Fruit fly (Drosophila melanogaster) whole organism, prepupa: ENCODE measurements around the gene zpg.

Experiments used
- CG10669 ChIP-seq: fragments of 200-800 bp; sonication (Bioruptor generic); optimal IDR thresholded peaks from 3 replicates; lab custom pipeline; 2018; ENCODE audit warnings: missing biosample characterization, mild to moderate bottlenecking, missing genetic modification characterization, moderate library complexity
- CG11294 ChIP-seq: fragments of 200-800 bp; sonication (Bioruptor generic); IDR thresholded peaks from 2 replicates; pipeline ENCODE4 v1.3.6; 2022; ENCODE audit warnings: missing biosample characterization, missing genetic modification characterization
- CG11762 ChIP-seq: fragments of 200-800 bp; sonication (Bioruptor generic); optimal IDR thresholded peaks from 3 replicates; lab custom pipeline; 2016; ENCODE audit warnings: missing biosample characterization, missing genetic modification characterization; ENCODE audit not compliant: insufficient read depth
- CG11902 ChIP-seq: fragments of 200-800 bp; sonication (Bioruptor generic); optimal IDR thresholded peaks from 3 replicates; lab custom pipeline; 2016; ENCODE audit warnings: missing biosample characterization, missing genetic modification characterization
- CG15336 ChIP-seq: fragments of 200-800 bp; sonication (Bioruptor generic); IDR thresholded peaks from 2 replicates; pipeline ENCODE4 v1.3.6; 2022; ENCODE audit warnings: missing biosample characterization, missing genetic modification characterization
- CG1621 ChIP-seq: fragments of 200-800 bp; sonication (Bioruptor generic); optimal IDR thresholded peaks from 3 replicates; lab custom pipeline; 2018; ENCODE audit warnings: missing biosample characterization, mild to moderate bottlenecking, missing genetic modification characterization
- CG16779 ChIP-seq: fragments of 200-800 bp; sonication (Bioruptor generic); optimal IDR thresholded peaks from 3 replicates; lab custom pipeline; 2017; ENCODE audit warnings: missing biosample characterization, mild to moderate bottlenecking, missing genetic modification characterization
- CG3032 ChIP-seq: fragments of 200-800 bp; optimal IDR thresholded peaks from 2 replicates; lab custom pipeline; 2019; ENCODE audit warnings: missing biosample characterization, mild to moderate bottlenecking, missing genetic modification characterization, moderate library complexity
- CG32006 ChIP-seq: fragments of 200-800 bp; sonication (Bioruptor generic); optimal IDR thresholded peaks from 3 replicates; lab custom pipeline; 2017; ENCODE audit warnings: missing biosample characterization, mild to moderate bottlenecking, missing genetic modification characterization
- CG34406 ChIP-seq: fragments of 200-800 bp; sonication (Bioruptor generic); optimal IDR thresholded peaks from 3 replicates; lab custom pipeline; 2016; ENCODE audit warnings: missing biosample characterization, missing genetic modification characterization
- CG3919 ChIP-seq: fragments of 200-800 bp; sonication (Bioruptor generic); optimal IDR thresholded peaks from 3 replicates; lab custom pipeline; 2016; ENCODE audit warnings: missing biosample characterization, missing genetic modification characterization
- CG4318 ChIP-seq: fragments of 200-800 bp; sonication (Bioruptor generic); optimal IDR thresholded peaks from 3 replicates; lab custom pipeline; 2017; ENCODE audit warnings: missing biosample characterization, mild to moderate bottlenecking, missing genetic modification characterization
- CG6792 ChIP-seq: fragments of 200-800 bp; sonication (Bioruptor generic); optimal IDR thresholded peaks from 3 replicates; lab custom pipeline; 2016; ENCODE audit warnings: missing biosample characterization, missing genetic modification characterization
- CG6808 ChIP-seq: fragments of 200-800 bp; sonication (Bioruptor generic); optimal IDR thresholded peaks from 3 replicates; lab custom pipeline; 2017; ENCODE audit warnings: missing biosample characterization, missing genetic modification characterization, mild to moderate bottlenecking, moderate library complexity, missing genetic modification reagents
- CG8319 ChIP-seq: fragments of 200-800 bp; sonication (Bioruptor generic); optimal IDR thresholded peaks from 3 replicates; lab custom pipeline; 2016; ENCODE audit warnings: missing biosample characterization, missing genetic modification characterization
- Eip78C ChIP-seq: fragments of 200-800 bp; sonication (Bioruptor generic); peaks from one replicate; lab custom pipeline; 2016; ENCODE audit warnings: missing biosample characterization, missing genetic modification characterization
- Eip93F ChIP-seq: fragments of 200-800 bp; sonication (Bioruptor generic); optimal IDR thresholded peaks from 2 replicates; lab custom pipeline; 2016; ENCODE audit warnings: missing biosample characterization, mild to moderate bottlenecking, missing genetic modification characterization
- Ets21C ChIP-seq: fragments of 200-800 bp; sonication (Bioruptor generic); optimal IDR thresholded peaks from 3 replicates; lab custom pipeline; 2016; ENCODE audit warnings: missing biosample characterization, missing genetic modification characterization
- Hr39 ChIP-seq: fragments of 200-800 bp; sonication (Bioruptor generic); optimal IDR thresholded peaks from 2 replicates; lab custom pipeline; 2016; ENCODE audit warnings: missing biosample characterization, missing genetic modification characterization
- Hr4 ChIP-seq: fragments of 200-800 bp; sonication (Bioruptor generic); optimal IDR thresholded peaks from 3 replicates; lab custom pipeline; 2016; ENCODE audit warnings: missing biosample characterization, missing genetic modification characterization
- Met ChIP-seq: fragments of 200-800 bp; sonication (Bioruptor generic); optimal IDR thresholded peaks from 3 replicates; lab custom pipeline; 2016; ENCODE audit warnings: missing biosample characterization, missing genetic modification characterization
- Sox14 ChIP-seq: fragments of 200-800 bp; sonication (Bioruptor generic); optimal IDR thresholded peaks from 3 replicates; lab custom pipeline; 2016; ENCODE audit warnings: missing biosample characterization, missing genetic modification characterization
- achi ChIP-seq: fragments of 200-800 bp; sonication (Bioruptor generic); optimal IDR thresholded peaks from 3 replicates; lab custom pipeline; 2016; ENCODE audit warnings: missing biosample characterization, missing genetic modification characterization
- acj6 ChIP-seq: fragments of 200-800 bp; sonication (Bioruptor generic); optimal IDR thresholded peaks from 3 replicates; lab custom pipeline; 2016; ENCODE audit warnings: missing biosample characterization, missing genetic modification characterization
- dac ChIP-seq: fragments of 200-800 bp; sonication (Bioruptor generic); optimal IDR thresholded peaks from 2 replicates; lab custom pipeline; 2017; ENCODE audit warnings: missing biosample characterization, mild to moderate bottlenecking, missing genetic modification characterization
- dsx ChIP-seq: fragments of 200-800 bp; optimal IDR thresholded peaks from 3 replicates; lab custom pipeline; 2019; ENCODE audit warnings: missing biosample characterization, mild to moderate bottlenecking, missing genetic modification characterization, moderate library complexity; ENCODE audit not compliant: poor library complexity, severe bottlenecking
- eg ChIP-seq: fragments of 200-800 bp; sonication (Bioruptor generic); IDR thresholded peaks from 3 replicates; pipeline ENCODE4 v1.3.6; 2022; ENCODE audit warnings: missing biosample characterization, missing genetic modification characterization
- fd59A ChIP-seq: fragments of 200-800 bp; sonication (Bioruptor generic); optimal IDR thresholded peaks from 2 replicates; lab custom pipeline; 2017; ENCODE audit warnings: missing biosample characterization, mild to moderate bottlenecking, missing genetic modification characterization, missing genetic modification reagents
- fkh ChIP-seq: fragments of 200-800 bp; sonication (Bioruptor generic); optimal IDR thresholded peaks from 3 replicates; lab custom pipeline; 2017; ENCODE audit warnings: missing biosample characterization, mild to moderate bottlenecking, missing genetic modification characterization, moderate library complexity
- net ChIP-seq: fragments of 200-800 bp; sonication (Bioruptor generic); optimal IDR thresholded peaks from 3 replicates; lab custom pipeline; 2016; ENCODE audit warnings: missing biosample characterization, missing genetic modification characterization
- pdm3 ChIP-seq: fragments of 200-800 bp; sonication (Bioruptor generic); optimal IDR thresholded peaks from 3 replicates; lab custom pipeline; 2016; ENCODE audit warnings: missing biosample characterization, missing genetic modification characterization
- svp ChIP-seq: fragments of 200-800 bp; sonication (Bioruptor generic); peaks from one replicate; lab custom pipeline; 2016; ENCODE audit warnings: missing biosample characterization, missing genetic modification characterization

The zpg gene

DNA sequence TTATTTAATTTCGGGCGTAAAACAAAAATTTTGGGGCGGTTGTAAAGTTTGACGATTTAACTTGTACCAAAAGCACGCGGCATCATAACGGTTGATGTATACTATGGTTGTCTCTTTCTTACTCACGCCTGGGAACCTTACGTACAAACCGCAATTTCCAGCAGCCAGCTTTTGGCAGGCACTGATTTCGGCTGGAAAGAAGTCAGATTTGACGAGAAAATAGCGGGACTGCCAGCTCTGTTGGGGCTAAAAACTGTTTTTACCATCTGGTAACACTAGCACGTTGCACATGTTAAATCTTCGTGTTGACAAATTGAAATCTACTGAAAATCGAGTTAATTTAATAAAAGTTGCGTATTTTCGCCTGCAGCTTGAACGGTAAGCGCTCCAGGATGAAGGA lies at the start of gene zpg:
Gene zpg, minus strand, starts transcription at position 108 of the 400 bp plus-strand sequence.
- TF ChIP-seq CG8319 = no peak
- no peak for TF ChIP-seq Hr39 (GFP tag; lab: Kevin White, UChicago)
- TF ChIP-seq acj6 (GFP tag; lab: Kevin White, UChicago) = no peak
- TF ChIP-seq CG11294 (GFP tag; lab: Robert Waterston, UW) = no peak
- TF ChIP-seq Sox14 (GFP tag; lab: Kevin White, UChicago) = no peak
- no peak for TF ChIP-seq CG16779
- TF ChIP-seq CG6792 (GFP tag; lab: Kevin White, UChicago) = no peak
- no peak for TF ChIP-seq fd59A (GFP tag; lab: Kevin White, UChicago)

DNA sequence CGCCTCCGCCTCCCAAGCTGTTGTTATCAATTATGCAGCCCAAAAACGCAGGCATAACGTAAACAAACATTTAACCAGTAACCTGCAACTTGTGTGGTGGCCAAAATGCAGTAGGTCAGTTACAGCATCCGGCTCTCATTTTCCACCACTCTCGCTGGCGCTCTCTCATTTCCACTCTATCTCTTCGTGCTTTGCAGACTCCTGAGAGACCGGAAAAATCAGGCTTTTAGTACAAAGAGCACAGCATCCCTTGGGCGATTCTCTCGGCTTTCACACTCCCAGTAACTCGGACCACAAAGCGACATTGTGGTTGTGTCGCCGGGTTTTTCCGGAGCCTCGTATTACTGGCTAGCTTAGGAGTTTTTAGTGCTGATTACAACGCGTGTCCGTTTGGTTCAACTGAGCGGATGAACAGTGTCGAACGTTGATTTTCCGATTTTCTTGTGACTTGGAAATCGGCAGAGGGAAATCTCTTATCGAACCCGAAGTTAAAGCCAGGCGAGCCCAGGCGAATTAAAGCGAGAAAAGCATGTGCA lies 17.9 kb upstream of the zpg start, which contains the start of gene GluRIA:
Gene GluRIA, plus strand, starts transcription at position 364 of the 536 bp plus-strand sequence.
- TF ChIP-seq Eip78C (GFP tag; lab: Kevin White, UChicago) = no peak

DNA sequence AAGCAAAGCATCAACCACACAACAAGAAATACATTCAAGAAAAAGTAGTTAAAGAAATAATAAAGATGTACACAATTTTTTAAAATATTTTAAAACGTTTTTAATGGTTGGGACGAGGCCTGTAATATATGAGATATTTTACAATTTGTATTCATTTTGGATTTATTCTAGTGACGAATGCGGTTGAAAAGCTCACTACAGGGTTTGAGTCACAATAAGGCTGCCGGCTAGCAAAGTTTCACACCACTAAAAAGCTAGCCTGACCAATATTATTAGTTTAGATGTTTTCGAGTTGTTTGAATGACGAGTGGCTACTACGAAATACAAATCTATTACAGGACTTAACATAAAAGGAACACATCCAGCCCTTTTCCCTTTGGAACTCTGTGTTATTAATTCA lies 13.2 kb upstream of the zpg start:
- TF ChIP-seq pdm3 (GFP tag; lab: Kevin White, UChicago) (no peak), Met (no peak), acj6 (GFP tag; lab: Kevin White, UChicago) (no peak), fd59A (GFP tag; lab: Kevin White, UChicago) (no peak), CG3032 (tag; lab: Kevin White, UChicago) (no peak), CG6792 (GFP tag; lab: Kevin White, UChicago) (no peak), dac (GFP tag; lab: Kevin White, UChicago) (no peak), achi (GFP tag; lab: Kevin White, UChicago) (no peak), CG6808 (no peak), Ets21C (GFP tag; lab: Kevin White, UChicago) (no peak), CG1621 (no peak), eg (GFP tag; lab: Robert Waterston, UW) (no peak), CG15336 (no peak), CG10669 (GFP tag; lab: Kevin White, UChicago) (no peak)

DNA sequence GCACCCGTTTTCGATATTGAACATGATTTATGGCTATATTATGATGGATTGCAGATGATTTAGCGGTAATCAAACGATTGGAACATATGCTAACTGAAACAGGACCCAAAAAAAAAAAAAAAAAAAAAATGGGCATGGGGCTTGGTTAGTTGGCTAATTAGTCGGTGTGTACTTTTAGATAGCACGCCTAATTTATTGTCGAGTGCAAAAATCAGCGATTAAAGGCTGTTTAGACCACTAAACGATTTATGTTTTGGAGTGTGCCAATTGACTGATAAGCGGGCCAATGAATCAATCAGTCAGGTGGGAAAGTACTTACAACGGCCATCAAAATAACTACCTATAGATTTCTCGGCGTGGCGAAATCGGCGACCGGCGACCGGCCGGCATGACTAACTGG lies 9.3 kb upstream of the zpg start:
- TF ChIP-seq net (GFP tag; lab: Kevin White, UChicago) = no peak
- no peak for TF ChIP-seq CG34406
- no peak for TF ChIP-seq acj6 (GFP tag; lab: Kevin White, UChicago)
- no peak for TF ChIP-seq CG15336
- TF ChIP-seq CG4318 (GFP tag; lab: Kevin White, UChicago) = no peak
- no peak for TF ChIP-seq CG11902
- no peak for TF ChIP-seq Hr4 (GFP tag; lab: Kevin White, UChicago)
- TF ChIP-seq CG6808 = no peak
- TF ChIP-seq CG11762 (GFP tag; lab: Kevin White, UChicago) = no peak
- TF ChIP-seq dsx = no peak
- no peak for TF ChIP-seq CG11294 (GFP tag; lab: Robert Waterston, UW)
- TF ChIP-seq CG32006 (GFP tag; lab: Kevin White, UChicago) = no peak
- TF ChIP-seq fd59A (GFP tag; lab: Kevin White, UChicago) = no peak

dm6 chr3L:6612637-6613036 lies 6.8 kb upstream of the zpg start:
- peak; percentile 83 for TF ChIP-seq fkh
- TF ChIP-seq CG3919 (GFP tag; lab: Kevin White, UChicago) = no peak
- no peak for TF ChIP-seq dac (GFP tag; lab: Kevin White, UChicago)
- TF ChIP-seq Eip78C (GFP tag; lab: Kevin White, UChicago) = peak; percentile 31

DNA sequence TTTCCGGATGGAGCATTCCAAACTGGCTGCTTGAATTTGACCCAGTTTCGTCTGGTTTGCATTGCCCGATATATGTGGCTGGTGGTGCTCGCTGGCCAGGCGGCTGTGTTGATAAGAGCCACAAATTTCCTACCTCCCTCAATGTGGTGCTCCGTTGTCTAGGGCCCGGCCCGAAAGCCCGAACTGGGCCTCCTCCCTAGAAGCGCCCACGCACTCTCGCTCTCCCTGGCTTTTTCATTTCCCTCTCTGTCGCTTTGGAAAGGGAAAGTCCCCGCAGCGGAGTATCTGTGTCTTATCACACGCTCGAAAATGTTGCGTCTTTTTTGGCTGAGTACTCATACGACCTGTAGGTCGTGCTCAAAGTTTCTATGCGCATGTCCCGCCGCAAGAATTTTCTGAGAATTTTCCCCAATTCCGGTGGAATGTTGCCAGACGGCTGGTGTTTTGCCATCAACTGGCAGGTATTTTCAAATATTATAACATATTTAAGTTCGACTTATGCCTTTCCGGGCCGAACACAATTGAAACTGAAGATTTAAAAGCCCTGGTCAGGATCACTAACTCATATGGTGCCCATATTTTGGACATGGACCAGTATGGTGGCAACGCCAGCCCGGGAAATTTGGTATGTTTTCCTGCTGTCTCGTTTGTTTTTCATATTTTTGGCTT lies 3.2 kb upstream of the zpg start, which contains the start of gene axed:
Gene axed, plus strand, starts transcription at position 442 of the 669 bp plus-strand sequence.
- TF ChIP-seq Eip93F (GFP tag; lab: Kevin White, UChicago) (no peak), eg (GFP tag; lab: Robert Waterston, UW) (0 out of 3 replicates have a peak, but pooled peaks have one; percentile 17), svp (GFP tag; lab: Kevin White, UChicago) (peak; percentile 50), Met (no peak), fd59A (GFP tag; lab: Kevin White, UChicago) (no peak)
- TF ChIP-seq, all 60 proteins: peak for 2
